Worm (Caenorhabditis elegans) whole organism, L3 larva: Measurements from ENCODE around the gene K08F4.5.

ENCODE experiments used
- ZK546.5 ChIP-seq: sonication (generic microtip); optimal IDR thresholded peaks from 2 replicates; lab custom pipeline; 2017; ENCODE audit warnings: missing biosample characterization, missing genetic modification characterization
- ama-1 ChIP-seq: fragments of 150-350 bp; optimal IDR thresholded peaks from 2 replicates; lab custom pipeline; 2018
- egl-5 ChIP-seq: fragments of 150-350 bp; optimal IDR thresholded peaks from 2 replicates; lab custom pipeline; 2017; ENCODE audit warnings: missing biosample characterization, missing genetic modification reagents, missing genetic modification characterization, inconsistent platforms
- jun-1 ChIP-seq: fragments of 150-350 bp; optimal IDR thresholded peaks from 2 replicates; lab custom pipeline; 2014; ENCODE audit warnings: missing biosample characterization, missing genetic modification reagents, missing genetic modification characterization
- nfya-1 ChIP-seq: sonication (generic microtip); optimal IDR thresholded peaks from 2 replicates; lab custom pipeline; 2017; ENCODE audit warnings: missing genetic modification characterization, mild to moderate bottlenecking, missing compliant biosample characterization, antibody characterized with exemption, moderate library complexity; ENCODE audit not compliant: insufficient read depth
- nhr-11 ChIP-seq: fragments of 150-350 bp; optimal IDR thresholded peaks from 2 replicates; lab custom pipeline; 2014; ENCODE audit warnings: missing biosample characterization, missing genetic modification characterization
- nhr-28 ChIP-seq: fragments of 150-350 bp; optimal IDR thresholded peaks from 2 replicates; lab custom pipeline; 2014; ENCODE audit warnings: missing biosample characterization, missing genetic modification characterization
- nhr-67 ChIP-seq: fragments of 150-350 bp; optimal IDR thresholded peaks from 2 replicates; lab custom pipeline; 2014; ENCODE audit warnings: missing biosample characterization, missing genetic modification characterization
- nhr-77 ChIP-seq: fragments of 150-350 bp; optimal IDR thresholded peaks from 2 replicates; lab custom pipeline; 2014; ENCODE audit warnings: missing biosample characterization, missing genetic modification characterization

- TF ChIP-seq jun-1 (tag; lab: Kevin White, UChicago) = no peak
- TF ChIP-seq egl-5 = no peak
- no peak for TF ChIP-seq nhr-77 (tag; lab: Kevin White, UChicago)
- no peak for TF ChIP-seq nhr-28 (tag; lab: Kevin White, UChicago)
- TF ChIP-seq ama-1 (lab: Kevin White, UChicago) = no peak
- no peak for TF ChIP-seq nhr-67
- no peak for TF ChIP-seq nhr-11
- TF ChIP-seq nfya-1 (tag; lab: Kevin White, UChicago) = no peak
- TF ChIP-seq ZK546.5 (tag; lab: Kevin White, UChicago) = no peak
Observed at ce11 chrIV:10122205-10122604, 13.5 kb downstream of the K08F4.5 start, which contains the start of gene irld-21.
